Worm (Caenorhabditis elegans) whole organism, late embryonic: ENCODE data around the gene nex-3.

Source experiments
- ceh-14 ChIP-seq: sonication (generic microtip); optimal IDR thresholded peaks from 2 replicates; lab custom pipeline; 2016; ENCODE audit warnings: missing genotype, missing genetic modification characterization, missing compliant biosample characterization
- ceh-2 ChIP-seq: sonication (generic microtip); optimal IDR thresholded peaks from 2 replicates; lab custom pipeline; 2016; ENCODE audit warnings: missing genotype, missing genetic modification characterization, missing compliant biosample characterization
- fkh-10 ChIP-seq: fragments of 150-350 bp; optimal IDR thresholded peaks from 2 replicates; lab custom pipeline; 2014; ENCODE audit warnings: missing biosample characterization, missing genetic modification reagents, missing genetic modification characterization
- pqm-1 ChIP-seq: sonication (generic microtip); optimal IDR thresholded peaks from 2 replicates; lab custom pipeline; 2016; ENCODE audit warnings: missing genetic modification characterization, missing compliant biosample characterization
- unc-42 ChIP-seq: sonication (generic microtip); optimal IDR thresholded peaks from 2 replicates; lab custom pipeline; 2016; ENCODE audit warnings: missing genotype, missing genetic modification characterization, missing compliant biosample characterization

- no peak for TF ChIP-seq ceh-2 (tag; lab: Kevin White, UChicago)
- no peak for TF ChIP-seq fkh-10 (GFP tag; lab: Kevin White, UChicago)
- TF ChIP-seq unc-42: no peak
- no peak for TF ChIP-seq ceh-14
- no peak for TF ChIP-seq pqm-1 (tag; lab: Kevin White, UChicago)
Observed at ce11 chrIII:4412108-4413009, 29.5 kb upstream of the nex-3 start.
